Worm (Caenorhabditis elegans) whole organism, L1 larva: ENCODE measurements around the gene stt-3.

Experiments used
- ama-1 ChIP-seq: fragments of 150-350 bp; optimal IDR thresholded peaks from 2 replicates; lab custom pipeline; 2014
- dpl-1 ChIP-seq, 3 experiments: fragments of 150-350 bp in 2 of 3; sonication (generic microtip) in 1 of 3; optimal IDR thresholded peaks; 2 replicates each; lab custom pipeline; 2014 to 2017; ENCODE audit warnings: missing biosample characterization in 3 of 3, missing genetic modification characterization in 3 of 3, missing genetic modification reagents in 3 of 3
- efl-1 ChIP-seq, 4 experiments: fragments of 150-350 bp; optimal IDR thresholded peaks in 3 of 4; peaks in 1 of 4; 1 replicate in 1 of 4; 2 replicates in 3 of 4; lab custom pipeline; 2014; ENCODE audit warnings: missing biosample characterization in 2 of 4, missing genetic modification characterization in 2 of 4, missing genetic modification reagents in 2 of 4
- lin-14 ChIP-seq: fragments of 200-800 bp; sonication (Bioruptor generic); optimal IDR thresholded peaks from 2 replicates; lab custom pipeline; 2018; ENCODE audit warnings: mild to moderate bottlenecking, missing genetic modification characterization, moderate library complexity, missing compliant biosample characterization
- pax-3 ChIP-seq: fragments of 200-800 bp; sonication (Bioruptor generic); optimal IDR thresholded peaks from 2 replicates; lab custom pipeline; 2018; ENCODE audit warnings: mild to moderate bottlenecking, missing genetic modification characterization, moderate library complexity, missing compliant biosample characterization
- snpc-4 ChIP-seq: fragments of 150-350 bp; optimal IDR thresholded peaks from 2 replicates; lab custom pipeline; 2014; ENCODE audit warnings: missing biosample characterization, missing genetic modification characterization
- unc-62 ChIP-seq: fragments of 150-350 bp; optimal IDR thresholded peaks from 2 replicates; lab custom pipeline; 2014; ENCODE audit warnings: missing biosample characterization, missing genetic modification reagents, missing genetic modification characterization
- unc-86 ChIP-seq: sonication (generic microtip); optimal IDR thresholded peaks from 2 replicates; lab custom pipeline; 2016; ENCODE audit warnings: missing genetic modification characterization, missing compliant biosample characterization

Gene stt-3

ce11 chrIII:6300297-6300696 lies 51.9 kb downstream of the stt-3 start:
- no peak for TF ChIP-seq snpc-4 (tag; lab: Kevin White, UChicago)
- TF ChIP-seq unc-86: no peak
- TF ChIP-seq unc-62 (GFP tag; lab: Kevin White, UChicago): no peak
- no peak for TF ChIP-seq ama-1 (lab: Kevin White, UChicago)
- TF ChIP-seq lin-14 (GFP tag; lab: Kevin White, UChicago): no peak
- TF ChIP-seq dpl-1 (GFP tag; optimal IDR thresholded peaks at IDR 0.05; lab: Kevin White, UChicago): no peak
- no peak for TF ChIP-seq pax-3 (tag; lab: Kevin White, UChicago)
- TF ChIP-seq efl-1 (optimal IDR thresholded peaks at IDR 0.05; lab: Kevin White, UChicago): no peak
- peak in 1 of 2 experiments; percentile 56 for TF ChIP-seq efl-1 (GFP tag; optimal IDR thresholded peaks at IDR 0.05 in 1 of 2; lab: Kevin White, UChicago)
